Fruit fly (Drosophila melanogaster) whole organism, embryonic: Measurements from ENCODE around the gene Nmdar2.

Experiments
- CG14014 ChIP-seq: fragments of 200-800 bp; sonication (Bioruptor generic); IDR thresholded peaks from 2 replicates; pipeline ENCODE4 v1.3.6; 2022; ENCODE audit warnings: missing biosample characterization, missing genetic modification characterization
- CG31224 ChIP-seq: fragments of 200-800 bp; sonication (Bioruptor generic); IDR thresholded peaks from 2 replicates; pipeline ENCODE4 v1.3.6; 2022; ENCODE audit warnings: missing biosample characterization, missing genetic modification characterization
- CG3281 ChIP-seq: fragments of 200-800 bp; sonication (Bioruptor generic); optimal IDR thresholded peaks from 3 replicates; lab custom pipeline; 2017; ENCODE audit warnings: missing biosample characterization, mild to moderate bottlenecking, missing genetic modification characterization
- CG6683 ChIP-seq: fragments of 200-800 bp; sonication (Bioruptor generic); optimal IDR thresholded peaks from 2 replicates; lab custom pipeline; 2017; ENCODE audit warnings: missing biosample characterization, mild to moderate bottlenecking, missing genetic modification characterization, missing genetic modification reagents
- Med ChIP-seq: fragments of 200-800 bp; sonication (Bioruptor generic); peaks from one replicate; lab custom pipeline; 2016; ENCODE audit warnings: missing biosample characterization, missing genetic modification characterization, mild to moderate bottlenecking, inconsistent platforms, moderate library complexity
- Oli ChIP-seq: fragments of 200-800 bp; sonication (Bioruptor generic); optimal IDR thresholded peaks from 2 replicates; lab custom pipeline; 2018; ENCODE audit warnings: missing biosample characterization, mild to moderate bottlenecking, missing genetic modification characterization, moderate library complexity
- fru ChIP-seq: fragments of >200 bp; optimal IDR thresholded peaks from 2 replicates; lab custom pipeline; 2017
- gsb-n ChIP-seq: fragments of 200-800 bp; sonication (Bioruptor generic); optimal IDR thresholded peaks from 3 replicates; lab custom pipeline; 2018; ENCODE audit warnings: missing biosample characterization, mild to moderate bottlenecking, missing genetic modification characterization
- hkb ChIP-seq, 2 experiments: fragments of 200-800 bp in 1 of 2; fragments of >200 bp in 1 of 2; sonication (Bioruptor generic) in 1 of 2; IDR thresholded peaks in 1 of 2; optimal IDR thresholded peaks in 1 of 2; 2 replicates each; pipeline versions ENCODE4 v1.3.6 to Lab custom; 2017 to 2022; ENCODE audit warnings: missing biosample characterization in 1 of 2, missing genetic modification characterization in 1 of 2
- trem ChIP-seq: fragments of 200-800 bp; optimal IDR thresholded peaks from 3 replicates; lab custom pipeline; 2019; ENCODE audit warnings: missing biosample characterization, mild to moderate bottlenecking, missing genetic modification characterization, moderate library complexity
- unpg ChIP-seq: fragments of 200-800 bp; sonication (Bioruptor generic); optimal IDR thresholded peaks from 3 replicates; lab custom pipeline; 2018; ENCODE audit warnings: missing biosample characterization, mild to moderate bottlenecking, missing genetic modification characterization, moderate library complexity

DNA sequence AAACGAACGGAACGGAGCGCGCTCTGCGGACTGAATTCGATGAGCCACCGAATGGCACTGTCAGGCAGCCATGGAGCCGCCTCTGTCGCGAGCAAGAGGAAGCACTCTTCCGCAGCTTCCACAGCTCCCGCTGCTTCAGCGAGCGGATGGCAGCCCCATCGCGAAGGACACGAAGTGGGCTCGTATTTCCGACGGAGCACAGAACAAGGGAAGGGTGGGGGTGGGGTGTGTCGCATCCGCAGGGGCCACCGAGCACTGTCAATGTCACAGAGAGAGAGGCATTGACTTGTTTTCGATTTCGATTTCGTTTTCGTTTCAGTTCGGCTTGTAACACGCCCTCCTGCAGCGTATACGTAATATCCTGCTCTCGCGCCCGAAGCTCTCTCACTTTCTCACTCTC lies at the start of gene Nmdar2:
- no peak for TF ChIP-seq fru (lab: Kevin White, UChicago)
- TF ChIP-seq CG6683 (GFP tag; lab: Kevin White, UChicago), result no peak
- TF ChIP-seq gsb-n (tag; lab: Kevin White, UChicago), result no peak
- no peak for TF ChIP-seq hkb (optimal IDR thresholded peaks at IDR 0.05; lab: Kevin White, UChicago)
- no peak for TF ChIP-seq hkb (GFP tag; IDR thresholded peaks at IDR 0.05; lab: Robert Waterston, UW)
- TF ChIP-seq unpg, result no peak
- TF ChIP-seq Oli (tag; lab: Kevin White, UChicago), result no peak
- no peak for TF ChIP-seq trem
- no peak for TF ChIP-seq Med (GFP tag; lab: Kevin White, UChicago)
- no peak for TF ChIP-seq CG14014 (GFP tag; lab: Robert Waterston, UW)
- no peak for TF ChIP-seq CG3281 (GFP tag; lab: Kevin White, UChicago)
- no peak for TF ChIP-seq CG31224 (GFP tag; lab: Robert Waterston, UW)
